Worm (Caenorhabditis elegans) whole organism, L3 larva: Measurements from ENCODE around the gene T28A11.4.

ENCODE experiments used
- R02D3.7 ChIP-seq: fragments of 150-350 bp; optimal IDR thresholded peaks from 2 replicates; lab custom pipeline; 2014; ENCODE audit warnings: missing biosample characterization, missing genetic modification characterization
- ceh-16 ChIP-seq: sonication (generic microtip); optimal IDR thresholded peaks from 2 replicates; lab custom pipeline; 2017; ENCODE audit warnings: missing biosample characterization, missing genetic modification characterization
- ceh-28 ChIP-seq: fragments of 150-350 bp; optimal IDR thresholded peaks from 2 replicates; lab custom pipeline; 2014; ENCODE audit warnings: missing biosample characterization, missing genetic modification reagents, missing genetic modification characterization
- ceh-82 ChIP-seq: fragments of 150-350 bp; optimal IDR thresholded peaks from 2 replicates; lab custom pipeline; 2014; ENCODE audit warnings: missing biosample characterization, missing genetic modification characterization
- ceh-9 ChIP-seq: sonication (generic microtip); optimal IDR thresholded peaks from 2 replicates; lab custom pipeline; 2018; ENCODE audit warnings: missing biosample characterization, missing genetic modification characterization
- daf-12 ChIP-seq: fragments of 150-350 bp; optimal IDR thresholded peaks from 2 replicates; lab custom pipeline; 2014; ENCODE audit warnings: missing biosample characterization, missing genetic modification reagents, missing genetic modification characterization
- egl-27 ChIP-seq: sonication (generic microtip); optimal IDR thresholded peaks from 4 replicates; lab custom pipeline; 2017; ENCODE audit warnings: missing biosample characterization, missing genetic modification reagents, missing genetic modification characterization
- egl-5 ChIP-seq: fragments of 150-350 bp; optimal IDR thresholded peaks from 2 replicates; lab custom pipeline; 2017; ENCODE audit warnings: missing biosample characterization, missing genetic modification reagents, missing genetic modification characterization, inconsistent platforms
- elt-1 ChIP-seq: fragments of 150-350 bp; optimal IDR thresholded peaks from 2 replicates; lab custom pipeline; 2014; ENCODE audit warnings: missing biosample characterization, missing genetic modification characterization
- elt-2 ChIP-seq: sonication (generic microtip); optimal IDR thresholded peaks from 2 replicates; lab custom pipeline; 2016; ENCODE audit warnings: missing genetic modification reagents, mild to moderate bottlenecking, missing genetic modification characterization, missing compliant biosample characterization
- elt-3 ChIP-seq, 3 experiments: fragments of 150-350 bp in 1 of 3; sonication (generic microtip) in 2 of 3; optimal IDR thresholded peaks; 2 replicates in 2 of 3; 4 replicates in 1 of 3; lab custom pipeline; 2014 to 2017; ENCODE audit warnings: missing biosample characterization in 3 of 3, missing genetic modification characterization in 3 of 3
- eor-1 ChIP-seq, 2 experiments: fragments of 150-350 bp; optimal IDR thresholded peaks; 2 replicates each; lab custom pipeline; 2014 to 2018; ENCODE audit warnings: missing biosample characterization in 2 of 2, missing genetic modification characterization in 2 of 2
- fkh-10 ChIP-seq: sonication (generic microtip); optimal IDR thresholded peaks from 2 replicates; lab custom pipeline; 2017; ENCODE audit warnings: missing biosample characterization, missing genetic modification reagents, missing genetic modification characterization
- fkh-2 ChIP-seq: fragments of 150-350 bp; optimal IDR thresholded peaks from 2 replicates; lab custom pipeline; 2014; ENCODE audit warnings: missing biosample characterization, missing genetic modification reagents, missing genetic modification characterization
- fos-1 ChIP-seq: fragments of 150-350 bp; optimal IDR thresholded peaks from 2 replicates; lab custom pipeline; 2014; ENCODE audit warnings: missing biosample characterization, missing genetic modification characterization
- hmg-11 ChIP-seq: sonication (generic microtip); optimal IDR thresholded peaks from 2 replicates; lab custom pipeline; 2016; ENCODE audit warnings: missing genetic modification characterization, missing compliant biosample characterization
- jun-1 ChIP-seq: fragments of 150-350 bp; optimal IDR thresholded peaks from 2 replicates; lab custom pipeline; 2014; ENCODE audit warnings: missing biosample characterization, missing genetic modification reagents, missing genetic modification characterization
- lin-15B ChIP-seq: fragments of 150-350 bp; optimal IDR thresholded peaks from 2 replicates; lab custom pipeline; 2014; ENCODE audit warnings: missing biosample characterization, missing genetic modification characterization
- lin-39 ChIP-seq: fragments of 150-350 bp; optimal IDR thresholded peaks from 2 replicates; lab custom pipeline; 2018; ENCODE audit warnings: missing biosample characterization, missing genetic modification reagents, missing genetic modification characterization
- lsy-12 ChIP-seq: sonication (generic microtip); optimal IDR thresholded peaks from 2 replicates; lab custom pipeline; 2016; ENCODE audit warnings: mild to moderate bottlenecking, missing genetic modification characterization, missing compliant biosample characterization
- mdl-1 ChIP-seq: fragments of 150-350 bp; optimal IDR thresholded peaks from 2 replicates; lab custom pipeline; 2014; ENCODE audit warnings: missing biosample characterization, missing genetic modification characterization
- mml-1 ChIP-seq: fragments of 150-350 bp; sonication (generic microtip); optimal IDR thresholded peaks from 3 replicates; lab custom pipeline; 2014; ENCODE audit warnings: missing biosample characterization, missing genetic modification characterization
- nhr-11 ChIP-seq: fragments of 150-350 bp; optimal IDR thresholded peaks from 2 replicates; lab custom pipeline; 2014; ENCODE audit warnings: missing biosample characterization, missing genetic modification characterization
- nhr-12 ChIP-seq: fragments of 150-350 bp; optimal IDR thresholded peaks from 2 replicates; lab custom pipeline; 2014; ENCODE audit warnings: missing biosample characterization, missing genetic modification characterization
- nhr-237 ChIP-seq: fragments of 150-350 bp; optimal IDR thresholded peaks from 2 replicates; lab custom pipeline; 2014; ENCODE audit warnings: missing biosample characterization, missing genetic modification characterization
- nhr-25 ChIP-seq: sonication (generic microtip); optimal IDR thresholded peaks from 2 replicates; lab custom pipeline; 2017; ENCODE audit warnings: missing biosample characterization, missing genetic modification characterization
- nhr-43 ChIP-seq: sonication (generic microtip); optimal IDR thresholded peaks from 2 replicates; lab custom pipeline; 2016; ENCODE audit warnings: mild to moderate bottlenecking, missing genetic modification characterization, missing compliant biosample characterization; ENCODE audit not compliant: poor library complexity, severe bottlenecking
- nhr-76 ChIP-seq: fragments of 150-350 bp; sonication (generic microtip); optimal IDR thresholded peaks from 5 replicates; lab custom pipeline; 2014; ENCODE audit warnings: missing biosample characterization, missing genetic modification characterization
- nhr-77 ChIP-seq: fragments of 150-350 bp; optimal IDR thresholded peaks from 2 replicates; lab custom pipeline; 2014; ENCODE audit warnings: missing biosample characterization, missing genetic modification characterization
- pqm-1 ChIP-seq: fragments of 150-350 bp; optimal IDR thresholded peaks from 2 replicates; lab custom pipeline; 2017; ENCODE audit warnings: missing biosample characterization, missing genetic modification characterization, inconsistent platforms
- snpc-4 ChIP-seq: fragments of 150-350 bp; optimal IDR thresholded peaks from 2 replicates; lab custom pipeline; 2014; ENCODE audit warnings: missing biosample characterization, missing genetic modification characterization
- tbx-2 ChIP-seq: sonication (generic microtip); optimal IDR thresholded peaks from 2 replicates; lab custom pipeline; 2016; ENCODE audit warnings: mild to moderate bottlenecking, missing genetic modification characterization, missing compliant biosample characterization
- unc-62 ChIP-seq: fragments of 150-350 bp; sonication (generic microtip); optimal IDR thresholded peaks from 4 replicates; lab custom pipeline; 2014; ENCODE audit warnings: missing biosample characterization, missing genetic modification reagents, missing genetic modification characterization
- ztf-11 ChIP-seq: fragments of 150-350 bp; optimal IDR thresholded peaks from 2 replicates; lab custom pipeline; 2014; ENCODE audit warnings: missing biosample characterization, missing genetic modification characterization
- ztf-4 ChIP-seq: fragments of 150-350 bp; optimal IDR thresholded peaks from 2 replicates; lab custom pipeline; 2014; ENCODE audit warnings: missing biosample characterization, missing genetic modification characterization

The T28A11.4 gene

DNA sequence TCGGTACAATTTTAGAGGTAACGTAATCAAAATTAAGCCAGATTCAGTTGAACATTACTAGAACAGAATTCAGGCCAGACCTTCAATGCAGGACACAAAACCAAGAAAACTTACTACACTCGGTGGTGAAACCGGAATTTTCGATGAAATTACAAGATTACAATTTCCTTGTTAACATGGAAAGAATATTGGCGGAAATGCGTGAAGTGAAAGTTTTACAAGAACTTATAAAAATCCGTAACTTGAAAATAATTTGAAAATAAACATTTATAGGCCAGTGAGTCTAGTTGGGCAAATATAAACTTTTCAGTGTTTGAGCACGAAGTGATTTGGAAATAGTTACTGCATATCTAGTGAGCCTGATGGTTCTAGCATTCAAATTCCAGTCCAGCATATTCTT, 39.0 kb upstream of the T28A11.4 start, which contains the start of gene K08D9.6:
K08D9.6 (minus strand) TSS at position 101 of the 400 bp plus-strand sequence.
- no peak for TF ChIP-seq elt-1 (tag; lab: Kevin White, UChicago)
- no peak for TF ChIP-seq nhr-11 (tag; lab: Kevin White, UChicago)
- no peak for TF ChIP-seq lin-39 (tag; lab: Kevin White, UChicago)
- no peak for TF ChIP-seq nhr-43
- no peak for TF ChIP-seq snpc-4 (tag; lab: Kevin White, UChicago)
- TF ChIP-seq eor-1 (tag; optimal IDR thresholded peaks at IDR 0.05; lab: Kevin White, UChicago), result no peak
- TF ChIP-seq hmg-11 (tag; lab: Kevin White, UChicago), result no peak
- no peak for TF ChIP-seq nhr-76 (tag; lab: Kevin White, UChicago)
- TF ChIP-seq egl-27, result no peak
- no peak for TF ChIP-seq egl-5 (tag; lab: Kevin White, UChicago)
- no peak for TF ChIP-seq mdl-1
- TF ChIP-seq elt-2 (tag; lab: Kevin White, UChicago), result no peak
- no peak for TF ChIP-seq nhr-77
- TF ChIP-seq elt-3 (tag; optimal IDR thresholded peaks at IDR 0.05; lab: Kevin White, UChicago), result no peak
- no peak for TF ChIP-seq nhr-12 (tag; lab: Kevin White, UChicago)
- no peak for TF ChIP-seq nhr-25 (tag; lab: Kevin White, UChicago)
- TF ChIP-seq ceh-9 (tag; lab: Kevin White, UChicago), result no peak

- TF ChIP-seq daf-12 (tag; lab: Kevin White, UChicago) (no peak), lin-39 (tag; lab: Kevin White, UChicago) (no peak), eor-1 (tag; optimal IDR thresholded peaks at IDR 0.05; lab: Kevin White, UChicago) (no peak), tbx-2 (no peak), fkh-10 (GFP tag; lab: Kevin White, UChicago) (no peak), unc-62 (GFP tag; lab: Kevin White, UChicago) (no peak), egl-5 (tag; lab: Kevin White, UChicago) (no peak), ztf-11 (tag; lab: Kevin White, UChicago) (no peak), lin-15B (tag; lab: Kevin White, UChicago) (no peak), nhr-77 (no peak), ceh-16 (tag; lab: Kevin White, UChicago) (no peak), jun-1 (tag; lab: Kevin White, UChicago) (no peak), nhr-12 (tag; lab: Kevin White, UChicago) (no peak), ceh-28 (tag; lab: Kevin White, UChicago) (no peak), nhr-237 (tag; lab: Kevin White, UChicago) (no peak)
Measured at ce11 chrV:3236610-3237009, 37.2 kb upstream of the T28A11.4 start, which contains the start of the genes K08D9.9 and str-16. Gene K08D9.9 (minus strand): TSS chrV:3236710. Gene str-16 (plus strand): TSS chrV:3236875.

DNA sequence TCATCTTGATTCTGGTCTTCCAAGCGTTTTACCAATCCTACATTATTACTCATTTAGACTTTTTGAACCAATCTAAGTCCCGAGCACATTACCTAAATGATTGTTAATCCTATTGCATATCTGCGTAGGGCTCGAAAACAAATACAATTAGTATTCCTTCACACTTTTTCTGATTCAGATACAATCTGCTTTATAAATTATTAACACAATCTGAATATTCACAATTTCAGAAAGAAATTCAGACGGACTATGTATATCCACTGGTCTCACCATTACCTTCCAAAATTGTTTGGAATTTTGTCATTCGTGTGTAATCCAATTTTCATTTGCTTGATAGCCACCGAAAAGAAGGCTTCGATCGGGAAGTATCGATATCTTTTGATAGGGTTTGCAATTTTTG, 32.7 kb upstream of the T28A11.4 start, which contains the start of gene srj-11:
srj-11 (plus strand) TSS at position 250 of the 400 bp plus-strand sequence.
- TF ChIP-seq ceh-28 (tag; lab: Kevin White, UChicago), result no peak
- TF ChIP-seq ceh-82 (tag; lab: Kevin White, UChicago), result no peak
- TF ChIP-seq ceh-16 (tag; lab: Kevin White, UChicago), result no peak
- TF ChIP-seq nhr-25 (tag; lab: Kevin White, UChicago), result no peak
- no peak for TF ChIP-seq mml-1 (tag; lab: Kevin White, UChicago)
- TF ChIP-seq ztf-11 (tag; lab: Kevin White, UChicago), result no peak
- TF ChIP-seq nhr-11 (tag; lab: Kevin White, UChicago), result no peak
- TF ChIP-seq lin-39 (tag; lab: Kevin White, UChicago), result no peak
- TF ChIP-seq lsy-12 (tag; lab: Kevin White, UChicago), result no peak
- TF ChIP-seq hmg-11 (tag; lab: Kevin White, UChicago), result no peak
- TF ChIP-seq fkh-2, result no peak
- no peak for TF ChIP-seq mdl-1
- no peak for TF ChIP-seq ztf-4 (tag; lab: Kevin White, UChicago)
- TF ChIP-seq R02D3.7 (tag; lab: Kevin White, UChicago), result no peak
- no peak for TF ChIP-seq snpc-4 (tag; lab: Kevin White, UChicago)
- TF ChIP-seq fos-1 (tag; lab: Kevin White, UChicago), result no peak
- no peak for TF ChIP-seq ceh-9 (tag; lab: Kevin White, UChicago)
- no peak for TF ChIP-seq fkh-10 (GFP tag; lab: Kevin White, UChicago)
- no peak for TF ChIP-seq egl-27
- no peak for TF ChIP-seq pqm-1 (tag; lab: Kevin White, UChicago)

- no peak for TF ChIP-seq mml-1 (tag; lab: Kevin White, UChicago)
- TF ChIP-seq, all 47 proteins: peak for 0
Measured at ce11 chrV:3242984-3243383, 30.9 kb upstream of the T28A11.4 start, which contains the start of gene gst-23. Gene gst-23 (plus strand): TSS chrV:3243284.
